Worm (Caenorhabditis elegans) whole organism, L3 larva: Measurements from ENCODE around the gene tsp-8.

Source experiments
- ceh-28 ChIP-seq: fragments of 150-350 bp; optimal IDR thresholded peaks from 2 replicates; lab custom pipeline; 2014; ENCODE audit warnings: missing biosample characterization, missing genetic modification reagents, missing genetic modification characterization
- eor-1 ChIP-seq, 2 experiments: fragments of 150-350 bp; optimal IDR thresholded peaks; 2 replicates each; lab custom pipeline; 2014 to 2018; ENCODE audit warnings: missing biosample characterization in 2 of 2, missing genetic modification characterization in 2 of 2
- mdl-1 ChIP-seq: fragments of 150-350 bp; optimal IDR thresholded peaks from 2 replicates; lab custom pipeline; 2014; ENCODE audit warnings: missing biosample characterization, missing genetic modification characterization
- nfya-1 ChIP-seq: sonication (generic microtip); optimal IDR thresholded peaks from 2 replicates; lab custom pipeline; 2017; ENCODE audit warnings: missing genetic modification characterization, mild to moderate bottlenecking, missing compliant biosample characterization, antibody characterized with exemption, moderate library complexity; ENCODE audit not compliant: insufficient read depth
- nhr-11 ChIP-seq: fragments of 150-350 bp; optimal IDR thresholded peaks from 2 replicates; lab custom pipeline; 2014; ENCODE audit warnings: missing biosample characterization, missing genetic modification characterization
- nhr-237 ChIP-seq: fragments of 150-350 bp; optimal IDR thresholded peaks from 2 replicates; lab custom pipeline; 2014; ENCODE audit warnings: missing biosample characterization, missing genetic modification characterization
- nhr-25 ChIP-seq: sonication (generic microtip); optimal IDR thresholded peaks from 2 replicates; lab custom pipeline; 2017; ENCODE audit warnings: missing biosample characterization, missing genetic modification characterization
- nhr-76 ChIP-seq: fragments of 150-350 bp; sonication (generic microtip); optimal IDR thresholded peaks from 5 replicates; lab custom pipeline; 2014; ENCODE audit warnings: missing biosample characterization, missing genetic modification characterization
- pha-4 ChIP-seq: fragments of 150-350 bp; optimal IDR thresholded peaks from 2 replicates; lab custom pipeline; 2014; ENCODE audit warnings: missing biosample characterization, missing genetic modification reagents, missing genetic modification characterization
- unc-39 ChIP-seq: sonication (generic microtip); optimal IDR thresholded peaks from 4 replicates; lab custom pipeline; 2017; ENCODE audit warnings: missing biosample characterization, missing genetic modification characterization

DNA sequence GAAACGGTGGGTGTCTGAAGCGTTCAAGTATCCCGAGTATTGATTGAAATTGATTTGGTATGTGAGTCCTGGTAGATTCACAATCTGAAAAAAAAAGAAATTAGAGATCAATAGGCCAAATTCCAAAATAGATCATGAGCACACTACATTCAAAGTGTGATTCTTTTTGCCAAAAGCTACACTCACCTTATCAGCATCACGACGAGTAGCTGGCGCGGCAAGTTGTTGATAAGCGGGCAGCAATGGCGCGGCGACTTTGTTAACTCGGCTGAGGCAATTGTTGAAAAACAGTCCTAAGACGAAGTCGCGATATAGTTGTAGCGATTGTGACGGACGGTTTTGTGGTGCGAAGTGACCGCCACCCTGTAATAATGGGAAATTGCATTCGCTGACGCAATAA lies 39.7 kb upstream of the tsp-8 start:
- TF ChIP-seq nhr-11 (no peak), eor-1 (tag; optimal IDR thresholded peaks at IDR 0.05; lab: Kevin White, UChicago) (no peak), ceh-28 (tag; lab: Kevin White, UChicago) (no peak), unc-39 (no peak), nhr-25 (tag; lab: Kevin White, UChicago) (no peak), nfya-1 (no peak), pha-4 (tag; lab: Kevin White, UChicago) (no peak), mdl-1 (tag; lab: Kevin White, UChicago) (no peak), nhr-237 (no peak), nhr-76 (no peak)
